Worm (Caenorhabditis elegans) whole organism, L3 larva: Measurements from ENCODE around the gene srt-7.
"Not testable (repeated sequence)": the region's sequence is repeated elsewhere in the genome, so short reads cannot be mapped to it uniquely, and the experiment has no call there.

Experiments used
- ceh-16 ChIP-seq: sonication (generic microtip); optimal IDR thresholded peaks from 2 replicates; lab custom pipeline; 2017; ENCODE audit warnings: missing biosample characterization, missing genetic modification characterization
- elt-3 ChIP-seq, 3 experiments: fragments of 150-350 bp in 1 of 3; sonication (generic microtip) in 2 of 3; optimal IDR thresholded peaks; 2 replicates in 2 of 3; 4 replicates in 1 of 3; lab custom pipeline; 2014 to 2017; ENCODE audit warnings: missing biosample characterization in 3 of 3, missing genetic modification characterization in 3 of 3
- nhr-43 ChIP-seq: sonication (generic microtip); optimal IDR thresholded peaks from 2 replicates; lab custom pipeline; 2016; ENCODE audit warnings: mild to moderate bottlenecking, missing genetic modification characterization, missing compliant biosample characterization; ENCODE audit not compliant: poor library complexity, severe bottlenecking
- snpc-4 ChIP-seq: fragments of 150-350 bp; optimal IDR thresholded peaks from 2 replicates; lab custom pipeline; 2014; ENCODE audit warnings: missing biosample characterization, missing genetic modification characterization
- unc-62 ChIP-seq: fragments of 150-350 bp; sonication (generic microtip); optimal IDR thresholded peaks from 4 replicates; lab custom pipeline; 2014; ENCODE audit warnings: missing biosample characterization, missing genetic modification reagents, missing genetic modification characterization
- ztf-4 ChIP-seq: fragments of 150-350 bp; optimal IDR thresholded peaks from 2 replicates; lab custom pipeline; 2014; ENCODE audit warnings: missing biosample characterization, missing genetic modification characterization

DNA sequence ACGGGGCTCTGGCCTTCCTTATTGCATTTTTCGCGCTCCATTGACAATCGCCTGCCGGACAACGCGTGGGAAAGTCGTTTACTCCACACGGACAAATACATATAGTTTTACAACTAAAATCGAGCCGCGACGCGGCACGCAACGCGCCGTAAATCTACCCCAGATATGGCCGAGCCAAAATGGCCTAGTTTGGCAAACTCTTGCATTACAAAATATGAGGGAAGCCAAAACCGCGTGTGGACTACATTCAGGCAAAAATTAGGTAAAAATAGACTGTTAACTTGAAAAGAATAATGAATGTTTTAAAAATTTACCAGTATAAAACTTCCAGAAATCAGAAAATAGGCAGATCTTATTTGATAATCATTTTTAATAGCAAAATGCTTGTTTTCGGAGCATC lies 17.2 kb upstream of the srt-7 start, which contains the start of gene srt-16:
- TF ChIP-seq nhr-43 (tag; lab: Kevin White, UChicago); ceh-16 (tag; lab: Kevin White, UChicago); unc-62; elt-3 (tag; optimal IDR thresholded peaks at IDR 0.05; lab: Kevin White, UChicago); snpc-4 (tag; lab: Kevin White, UChicago); ztf-4 (tag; lab: Kevin White, UChicago): not testable (repeated sequence)
